Worm (Caenorhabditis elegans): ENCODE measurements around the gene pals-40.

The pals-40 gene

ce11 chrIII:1420357-1420814 lies 42.6 kb upstream of the pals-40 start:
- TF ChIP-seq dpl-1 (GFP tag; optimal IDR thresholded peaks at IDR 0.05): peak; percentile 41
- peak; percentile 55 for TF ChIP-seq efl-1 (GFP tag; optimal IDR thresholded peaks at IDR 0.05)
- peak; percentile 53 for TF ChIP-seq D2030.7 (GFP tag; IDR thresholded peaks at IDR 0.05)
- peak; percentile 43 for TF ChIP-seq madf-6 (GFP tag; IDR thresholded peaks at IDR 0.05)
- peak; percentile 39 for TF ChIP-seq F33H1.4 (GFP tag; IDR thresholded peaks at IDR 0.05)

ce11 chrIII:1419700-1420356 lies 42.0 kb upstream of the pals-40 start:
- TF ChIP-seq nhr-179 (tag; optimal IDR thresholded peaks at IDR 0.05) (no peak), C17E4.6 (GFP tag; IDR thresholded peaks at IDR 0.05) (peak; percentile 45; the same call in 1 of the 2 replicates), zfh-2 (GFP tag; conservative IDR thresholded peaks at IDR 0.05) (peak; percentile 59), F49E8.2 (tag; optimal IDR thresholded peaks at IDR 0.05; ENCODE audit: insufficient read depth) (peak; percentile 98), die-1 (tag; optimal IDR thresholded peaks at IDR 0.05) (peak; percentile 79), lin-35 (GFP tag; optimal IDR thresholded peaks at IDR 0.05) (peak in 2 of 3 experiments; percentile 44 to 49), pbrm-1 (GFP tag; IDR thresholded peaks at IDR 0.05) (no peak; the same call in 1 of the 2 replicates), tlf-1 (GFP tag; optimal IDR thresholded peaks at IDR 0.05) (peak; percentile 94), egrh-3 (GFP tag; IDR thresholded peaks at IDR 0.05) (no peak), dox-1 (GFP tag; IDR thresholded peaks at IDR 0.05) (peak; percentile 51), ekl-4 (GFP tag; IDR thresholded peaks at IDR 0.05) (peak; percentile 91), efl-1 (GFP tag; optimal IDR thresholded peaks at IDR 0.05) (peak; percentile 21), lin-26 (GFP tag; IDR thresholded peaks at IDR 0.05) (peak; percentile 87), hlh-12 (tag; optimal IDR thresholded peaks at IDR 0.05) (no peak), T26A5.8 (tag; optimal IDR thresholded peaks at IDR 0.05) (peak; percentile 95), tbx-9 (tag; optimal IDR thresholded peaks at IDR 0.05; ENCODE audit: borderline replicate concordance) (no peak), mel-28 (tag; optimal IDR thresholded peaks at IDR 0.05; ENCODE audit: borderline replicate concordance) (peak; percentile 41), akir-1 (GFP tag; optimal IDR thresholded peaks at IDR 0.05) (no peak), atf-7 (tag; optimal IDR thresholded peaks at IDR 0.05) (peak; percentile 89), athp-1 (tag; optimal IDR thresholded peaks at IDR 0.05) (peak; percentile 96), unc-130 (GFP tag; optimal IDR thresholded peaks at IDR 0.05) (peak; percentile 84), ztf-28 (GFP tag; IDR thresholded peaks at IDR 0.05) (no peak), cebp-1 (GFP tag; IDR thresholded peaks at IDR 0.05) (peak; percentile 31; the same call in 1 of the 2 replicates), cebp-1 (tag; optimal IDR thresholded peaks at IDR 0.05) (peak; percentile 80), K11D2.4 (GFP tag; IDR thresholded peaks at IDR 0.05) (0 out of 2 replicates have a peak, but pooled peaks have one; percentile 60), pha-4 (tag; optimal IDR thresholded peaks at IDR 0.05) (peak; percentile 42), F23B12.7 (tag; optimal IDR thresholded peaks at IDR 0.05; ENCODE audit: insufficient read depth) (peak; percentile 64), Y79H2A.3 (GFP tag; conservative IDR thresholded peaks at IDR 0.05) (peak; percentile 90), aptf-3 (GFP tag; IDR thresholded peaks at IDR 0.05) (0 out of 2 replicates have a peak, but pooled peaks have one; percentile 39), him-1 (tag; optimal IDR thresholded peaks at IDR 0.05) (peak; percentile 41), Y53F4B.3 (GFP tag; IDR thresholded peaks at IDR 0.05) (no peak; the same call in 1 of the 2 replicates), nfyb-1 (GFP tag; IDR thresholded peaks at IDR 0.05) (peak; percentile 90), bed-1 (GFP tag; IDR thresholded peaks at IDR 0.05) (no peak), Y53G8AR.9 (GFP tag; conservative IDR thresholded peaks at IDR 0.05) (peak; percentile 98), snpc-4 (GFP tag; optimal IDR thresholded peaks at IDR 0.05) (peak; percentile 51), snpc-4 (tag; optimal IDR thresholded peaks at IDR 0.05) (peak in 3 of 4 experiments; percentile 16 to 60 (median 59)), B0261.1 (tag; optimal IDR thresholded peaks at IDR 0.05) (peak; percentile 36), attf-6 (GFP tag; IDR thresholded peaks at IDR 0.05) (peak; percentile 82), lir-1 (GFP tag; conservative IDR thresholded peaks at IDR 0.05) (no peak), madf-3 (GFP tag; IDR thresholded peaks at IDR 0.05) (peak; percentile 94), ceh-91 (GFP tag; IDR thresholded peaks at IDR 0.05) (no peak)

Data from whole organism, young adult.